Fruit fly (Drosophila melanogaster) S2 (cell line): ENCODE measurements around the gene CG8541.

ENCODE experiments used
- CG8478 ChIP-seq: fragments of >200 bp; optimal IDR thresholded peaks from 2 replicates; lab custom pipeline; 2018
- CTCF ChIP-seq, 2 experiments: fragments of >200 bp; optimal IDR thresholded peaks; 2 replicates each; lab custom pipeline; 2018

- no peak for TF ChIP-seq CTCF (optimal IDR thresholded peaks at IDR 0.05; lab: Kevin White, UChicago)
- TF ChIP-seq CG8478: no peak
Measured at dm6 chr3L:7437366-7437765, 34.0 kb upstream of the CG8541 start, which contains the start of gene CG14835.
